Fruit fly (Drosophila melanogaster) whole organism, embryonic: Measurements from ENCODE around the gene CG33181.
A peak's percentile ranks its signal among the peaks of the same experiment; 100 is the strongest.

Source experiments
- Ada2b ChIP-seq: fragments of 200-800 bp; sonication (Bioruptor generic); IDR thresholded peaks from 2 replicates; pipeline ENCODE4 v1.3.6; 2022; ENCODE audit warnings: missing biosample characterization, missing genetic modification characterization
- Awh ChIP-seq: fragments of 200-800 bp; sonication (Bioruptor generic); IDR thresholded peaks from 2 replicates; pipeline ENCODE4, ENCODE4 v1.3.6; 2022; ENCODE audit warnings: missing biosample characterization, missing genetic modification characterization
- CG11085 ChIP-seq: fragments of 200-800 bp; sonication (Bioruptor generic); IDR thresholded peaks from 2 replicates; pipeline ENCODE4 v1.3.6; 2022; ENCODE audit warnings: missing biosample characterization, missing genetic modification characterization
- CG12299 ChIP-seq: fragments of 200-800 bp; sonication (Bioruptor generic); optimal IDR thresholded peaks from 2 replicates; lab custom pipeline; 2018; ENCODE audit warnings: missing biosample characterization, mild to moderate bottlenecking, missing genetic modification characterization
- CG2712 ChIP-seq: fragments of 200-800 bp; optimal IDR thresholded peaks from 3 replicates; lab custom pipeline; 2019; ENCODE audit warnings: missing biosample characterization, mild to moderate bottlenecking, missing genetic modification characterization, moderate library complexity
- CG33213 ChIP-seq: fragments of 200-800 bp; sonication (Bioruptor generic); optimal IDR thresholded peaks from 3 replicates; lab custom pipeline; 2016; ENCODE audit warnings: missing biosample characterization, missing genetic modification characterization
- CG34422 ChIP-seq: fragments of 200-800 bp; sonication (Bioruptor generic); IDR thresholded peaks from 3 replicates; pipeline ENCODE4 v1.3.6; 2022; ENCODE audit warnings: missing biosample characterization, missing genetic modification characterization
- CG3726 ChIP-seq: fragments of 200-800 bp; sonication (Bioruptor generic); IDR thresholded peaks from 3 replicates; pipeline ENCODE4, ENCODE4 v1.3.6; 2022; ENCODE audit warnings: missing biosample characterization, missing genetic modification characterization
- CG42726 ChIP-seq: fragments of 200-800 bp; sonication (Bioruptor generic); IDR thresholded peaks from 2 replicates; pipeline ENCODE4 v1.3.6; 2022; ENCODE audit warnings: missing biosample characterization, missing genetic modification characterization; ENCODE audit not compliant: partially characterized antibody
- CG7786 ChIP-seq: fragments of 200-800 bp; sonication (Bioruptor generic); optimal IDR thresholded peaks from 2 replicates; lab custom pipeline; 2016; ENCODE audit warnings: missing biosample characterization, missing genetic modification characterization
- CG7839 ChIP-seq: fragments of 200-800 bp; sonication (Bioruptor generic); optimal IDR thresholded peaks from 3 replicates; lab custom pipeline; 2018; ENCODE audit warnings: missing biosample characterization, mild to moderate bottlenecking, missing genetic modification characterization, moderate library complexity
- CG7928 ChIP-seq: fragments of 200-800 bp; sonication (Bioruptor generic); optimal IDR thresholded peaks from 2 replicates; lab custom pipeline; 2017; ENCODE audit warnings: missing biosample characterization, mild to moderate bottlenecking, missing genetic modification characterization
- CG8765 ChIP-seq: fragments of 200-800 bp; sonication (Bioruptor generic); IDR thresholded peaks from 2 replicates; pipeline ENCODE4 v1.3.6; 2022; ENCODE audit warnings: missing biosample characterization, missing genetic modification characterization
- CG9437 ChIP-seq: fragments of 200-800 bp; sonication (Bioruptor generic); optimal IDR thresholded peaks from 2 replicates; lab custom pipeline; 2018; ENCODE audit warnings: missing biosample characterization, mild to moderate bottlenecking, missing genetic modification characterization
- Chrac-16 ChIP-seq: fragments of 200-800 bp; sonication (Bioruptor generic); optimal IDR thresholded peaks from 3 replicates; lab custom pipeline; 2016; ENCODE audit warnings: missing biosample characterization, missing genetic modification characterization
- D ChIP-seq, 2 experiments: fragments of 200-800 bp in 1 of 2; fragments of >200 bp in 1 of 2; sonication (Bioruptor generic) in 1 of 2; optimal IDR thresholded peaks; 2 replicates in 1 of 2; 3 replicates in 1 of 2; lab custom pipeline; 2017; ENCODE audit warnings: mild to moderate bottlenecking in 1 of 2, missing biosample characterization in 1 of 2, missing genetic modification characterization in 1 of 2, missing genetic modification reagents in 1 of 2
- Dll ChIP-seq: fragments of 200-800 bp; sonication (Bioruptor generic); IDR thresholded peaks from 4 replicates; pipeline ENCODE4 v1.3.6; 2022; ENCODE audit warnings: missing biosample characterization, missing genetic modification characterization; ENCODE audit not compliant: partially characterized antibody
- E2f2 ChIP-seq: fragments of 200-800 bp; sonication (Bioruptor generic); IDR thresholded peaks from 2 replicates; pipeline ENCODE4 v1.3.6; 2022; ENCODE audit warnings: missing biosample characterization, missing genetic modification characterization
- HLHmδ ChIP-seq: fragments of 200-800 bp; sonication (Bioruptor generic); optimal IDR thresholded peaks from 2 replicates; lab custom pipeline; 2018; ENCODE audit warnings: missing biosample characterization, mild to moderate bottlenecking, missing genetic modification characterization, moderate library complexity
- Hmx ChIP-seq: fragments of 200-800 bp; sonication (Bioruptor generic); optimal IDR thresholded peaks from 2 replicates; lab custom pipeline; 2016; ENCODE audit warnings: missing biosample characterization, missing genetic modification characterization
- Hr3 ChIP-seq: fragments of 200-800 bp; sonication (Bioruptor generic); optimal IDR thresholded peaks from 3 replicates; lab custom pipeline; 2016; ENCODE audit warnings: missing biosample characterization, missing genetic modification characterization
- Lhr ChIP-seq: fragments of 200-800 bp; sonication (Bioruptor generic); optimal IDR thresholded peaks from 3 replicates; lab custom pipeline; 2017; ENCODE audit warnings: mild to moderate bottlenecking, missing biosample characterization, missing genetic modification reagents, missing genetic modification characterization
- Myb ChIP-seq: fragments of 200-800 bp; sonication (Bioruptor generic); optimal IDR thresholded peaks from 2 replicates; lab custom pipeline; 2016; ENCODE audit warnings: missing biosample characterization, missing genetic modification characterization
- NFAT ChIP-seq: fragments of 200-800 bp; sonication (Bioruptor generic); IDR thresholded peaks from 2 replicates; pipeline ENCODE4 v1.3.6; 2022; ENCODE audit warnings: missing biosample characterization, missing genetic modification characterization
- NK7.1 ChIP-seq: fragments of 200-800 bp; sonication (Bioruptor generic); optimal IDR thresholded peaks from 3 replicates; lab custom pipeline; 2016; ENCODE audit warnings: missing biosample characterization, missing genetic modification characterization
- Nf-YB ChIP-seq: fragments of 200-800 bp; sonication (Bioruptor generic); optimal IDR thresholded peaks from 3 replicates; lab custom pipeline; 2019; ENCODE audit warnings: missing biosample characterization, mild to moderate bottlenecking, missing genetic modification characterization, moderate library complexity
- Sin3A ChIP-seq: fragments of >200 bp; optimal IDR thresholded peaks from 2 replicates; lab custom pipeline; 2018
- Tbp ChIP-seq: fragments of >200 bp; optimal IDR thresholded peaks from 2 replicates; lab custom pipeline; 2018; ENCODE audit warnings: missing biosample characterization, missing genetic modification characterization
- ato ChIP-seq: fragments of 200-800 bp; sonication (Bioruptor generic); IDR thresholded peaks from 2 replicates; pipeline ENCODE4 v1.3.6; 2022; ENCODE audit warnings: missing biosample characterization, missing genetic modification characterization; ENCODE audit not compliant: partially characterized antibody
- bbx ChIP-seq: fragments of 200-800 bp; sonication (Bioruptor generic); IDR thresholded peaks from 2 replicates; pipeline ENCODE4 v1.3.6; 2022; ENCODE audit warnings: missing biosample characterization, missing genetic modification characterization; ENCODE audit not compliant: partially characterized antibody
- chn ChIP-seq: fragments of 200-800 bp; sonication (Bioruptor generic); optimal IDR thresholded peaks from 2 replicates; lab custom pipeline; 2016; ENCODE audit warnings: missing biosample characterization, missing genetic modification characterization
- croc ChIP-seq: fragments of 200-800 bp; sonication (Bioruptor generic); conservative IDR thresholded peaks from 3 replicates; pipeline ENCODE4 v1.3.6; 2022; ENCODE audit warnings: missing biosample characterization, missing genetic modification characterization
- cwo ChIP-seq: fragments of 200-800 bp; sonication (Bioruptor generic); optimal IDR thresholded peaks from 3 replicates; lab custom pipeline; 2017; ENCODE audit warnings: missing biosample characterization, missing genetic modification characterization, mild to moderate bottlenecking, moderate library complexity, missing genetic modification reagents
- disco-r ChIP-seq: fragments of 200-800 bp; sonication (Bioruptor generic); optimal IDR thresholded peaks from 2 replicates; lab custom pipeline; 2016; ENCODE audit warnings: missing biosample characterization, missing genetic modification characterization
- en ChIP-seq: fragments of 200-800 bp; sonication (Bioruptor generic); optimal IDR thresholded peaks from 2 replicates; lab custom pipeline; 2016; ENCODE audit warnings: missing biosample characterization, missing genetic modification characterization
- gce ChIP-seq: fragments of 200-800 bp; sonication (Bioruptor generic); IDR thresholded peaks from 3 replicates; pipeline ENCODE4 v1.3.6; 2022; ENCODE audit warnings: missing biosample characterization, missing genetic modification characterization
- gro ChIP-seq: fragments of 200-800 bp; sonication (Bioruptor generic); optimal IDR thresholded peaks from 2 replicates; lab custom pipeline; 2016; ENCODE audit warnings: missing biosample characterization, missing genetic modification characterization
- hb ChIP-seq: fragments of 200-800 bp; sonication (Bioruptor generic); IDR thresholded peaks from 3 replicates; pipeline ENCODE4 v1.3.6; 2022; ENCODE audit warnings: missing biosample characterization, missing genetic modification characterization; ENCODE audit not compliant: partially characterized antibody
- hbn ChIP-seq: fragments of 200-800 bp; sonication (Bioruptor generic); IDR thresholded peaks from 2 replicates; pipeline ENCODE4 v1.3.6; 2022; ENCODE audit warnings: missing biosample characterization, missing genetic modification characterization; ENCODE audit not compliant: partially characterized antibody
- inv ChIP-seq: fragments of 200-800 bp; sonication (Bioruptor generic); IDR thresholded peaks from 2 replicates; pipeline ENCODE4 v1.3.6; 2022; ENCODE audit warnings: missing biosample characterization, missing genetic modification characterization; ENCODE audit not compliant: partially characterized antibody
- jing ChIP-seq: fragments of 200-800 bp; sonication (Bioruptor generic); optimal IDR thresholded peaks from 2 replicates; lab custom pipeline; 2018; ENCODE audit warnings: missing biosample characterization, mild to moderate bottlenecking, missing genetic modification characterization
- knrl ChIP-seq: fragments of 200-800 bp; sonication (Bioruptor generic); IDR thresholded peaks from 3 replicates; pipeline ENCODE4 v1.3.6; 2022; ENCODE audit warnings: missing biosample characterization, missing genetic modification characterization; ENCODE audit not compliant: partially characterized antibody
- phol ChIP-seq: fragments of 200-800 bp; sonication (Bioruptor generic); optimal IDR thresholded peaks from 3 replicates; lab custom pipeline; 2018; ENCODE audit warnings: missing biosample characterization, mild to moderate bottlenecking, missing genetic modification characterization, moderate library complexity
- psq ChIP-seq: fragments of 200-800 bp; sonication (Bioruptor generic); optimal IDR thresholded peaks from 2 replicates; lab custom pipeline; 2017; ENCODE audit warnings: missing biosample characterization, missing genetic modification characterization
- sens-2 ChIP-seq: fragments of 200-800 bp; sonication (Bioruptor generic); IDR thresholded peaks from 2 replicates; pipeline ENCODE4 v1.3.6; 2022; ENCODE audit warnings: missing biosample characterization, missing genetic modification characterization
- slp2 ChIP-seq: fragments of 200-800 bp; sonication (Bioruptor generic); optimal IDR thresholded peaks from 2 replicates; lab custom pipeline; 2016; ENCODE audit warnings: missing biosample characterization, missing genetic modification characterization
- tll ChIP-seq, 2 experiments: fragments of 200-800 bp in 1 of 2; fragments of >200 bp in 1 of 2; sonication (Bioruptor generic) in 1 of 2; optimal IDR thresholded peaks; 2 replicates each; lab custom pipeline; 2017 to 2019; ENCODE audit warnings: missing biosample characterization in 2 of 2, missing genetic modification characterization in 2 of 2, mild to moderate bottlenecking in 1 of 2, moderate library complexity in 1 of 2
- unc-4 ChIP-seq: fragments of 200-800 bp; sonication (Bioruptor generic); IDR thresholded peaks from 2 replicates; pipeline ENCODE4 v1.3.6; 2022; ENCODE audit warnings: missing biosample characterization, missing genetic modification characterization; ENCODE audit not compliant: partially characterized antibody

Gene CG33181

DNA sequence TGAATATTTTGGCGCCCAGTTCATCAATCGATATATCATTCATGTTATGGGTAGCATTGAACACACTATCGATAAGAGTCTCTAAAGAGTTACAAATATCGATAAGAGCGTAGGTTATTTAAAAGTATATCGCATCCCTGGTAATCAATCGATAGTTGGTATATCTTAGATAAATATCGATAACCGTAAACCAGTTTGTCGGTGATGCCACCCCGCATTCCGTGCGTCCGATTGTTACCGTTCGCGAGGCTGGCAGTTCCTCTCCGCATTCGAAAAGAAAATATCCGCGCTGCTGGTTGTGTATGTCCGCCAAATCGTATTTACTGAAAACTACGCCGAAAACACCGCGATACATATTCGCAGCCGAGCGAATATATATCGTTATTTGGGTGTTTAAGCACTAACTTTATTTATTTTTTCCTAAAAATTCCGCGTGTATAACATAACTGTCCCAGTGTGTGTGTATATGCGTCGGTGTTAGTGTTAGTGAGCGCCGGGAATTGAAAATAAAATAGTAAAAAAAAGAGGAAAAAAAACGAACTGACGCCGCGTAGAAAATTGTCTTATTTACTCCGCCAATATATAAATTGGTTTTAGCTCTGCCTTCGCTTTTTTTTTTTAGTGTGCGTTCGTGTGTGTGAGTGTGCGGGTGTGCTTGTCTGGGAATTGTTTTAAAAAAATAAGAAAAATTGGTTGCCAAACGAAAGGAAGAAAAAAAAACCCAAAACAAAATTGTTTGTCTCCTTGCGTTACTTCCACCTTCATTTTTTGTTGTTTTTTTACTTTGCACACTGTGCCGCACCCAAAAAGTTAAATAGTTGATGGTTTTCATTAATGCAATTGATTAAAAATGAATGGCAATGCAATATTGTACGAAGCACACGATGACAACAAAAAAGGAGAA, 28.2 kb downstream of the CG33181 start, which contains the start of gene Nrg (continued):
- TF ChIP-seq NFAT (GFP tag; lab: Robert Waterston, UW) (peak; percentile 58; the same call in 1 of the 2 replicates), unc-4 (GFP tag; lab: Robert Waterston, UW) (peak; percentile 99), gce (GFP tag; lab: Robert Waterston, UW) (no peak), Ada2b (no peak), CG8765 (GFP tag; lab: Robert Waterston, UW) (no peak), Nf-YB (GFP tag; lab: Kevin White, UChicago) (peak; percentile 13), Hr3 (GFP tag; lab: Kevin White, UChicago) (no peak), Awh (GFP tag; lab: Robert Waterston, UW) (0 out of 2 replicates have a peak, but pooled peaks have one; percentile 23), Chrac-16 (GFP tag; lab: Kevin White, UChicago) (no peak), Hmx (GFP tag; lab: Kevin White, UChicago) (no peak), croc (GFP tag; lab: Robert Waterston, UW) (no peak), CG33213 (GFP tag; lab: Kevin White, UChicago) (peak; percentile 39), HLHmδ (GFP tag; lab: Kevin White, UChicago) (peak; percentile 70), CG42726 (peak; percentile 99), bbx (GFP tag; lab: Robert Waterston, UW) (peak; percentile 100), Lhr (GFP tag; lab: Kevin White, UChicago) (peak; percentile 57), knrl (peak; percentile 98), NK7.1 (no peak), slp2 (no peak), E2f2 (GFP tag; lab: Robert Waterston, UW) (peak; percentile 99), CG2712 (peak; percentile 48), hb (peak; percentile 99), Dll (GFP tag; lab: Robert Waterston, UW) (peak; percentile 100), ato (GFP tag; lab: Robert Waterston, UW) (peak; percentile 98), cwo (peak; percentile 3), CG9437 (GFP tag; lab: Kevin White, UChicago) (peak; percentile 44), en (GFP tag; lab: Kevin White, UChicago) (no peak), D (optimal IDR thresholded peaks at IDR 0.05; lab: Kevin White, UChicago) (no peak), D (GFP tag; optimal IDR thresholded peaks at IDR 0.05; lab: Kevin White, UChicago) (no peak), Myb (GFP tag; lab: Kevin White, UChicago) (peak; percentile 86), sens-2 (GFP tag; lab: Robert Waterston, UW) (no peak), gro (GFP tag; lab: Kevin White, UChicago) (peak; percentile 67), hbn (GFP tag; lab: Robert Waterston, UW) (peak; percentile 100), chn (GFP tag; lab: Kevin White, UChicago) (peak; percentile 16), CG7786 (GFP tag; lab: Kevin White, UChicago) (no peak), inv (GFP tag; lab: Robert Waterston, UW) (peak; percentile 98), CG34422 (GFP tag; lab: Robert Waterston, UW) (peak; percentile 73; the same call in 2 of the 3 replicates), phol (peak; percentile 41), CG7928 (GFP tag; lab: Kevin White, UChicago) (peak; percentile 87), CG12299 (tag; lab: Kevin White, UChicago) (peak; percentile 59), CG3726 (GFP tag; lab: Robert Waterston, UW) (no peak), Sin3A (lab: Kevin White, UChicago) (peak; percentile 10), psq (GFP tag; lab: Kevin White, UChicago) (no peak), CG11085 (GFP tag; lab: Robert Waterston, UW) (no peak), disco-r (no peak), Tbp (GFP tag; lab: Kevin White, UChicago) (no peak), jing (GFP tag; lab: Kevin White, UChicago) (no peak), tll (GFP tag; optimal IDR thresholded peaks at IDR 0.05; lab: Kevin White, UChicago) (no peak), CG7839 (tag; lab: Kevin White, UChicago) (peak; percentile 20)
